Worm (Caenorhabditis elegans): ENCODE results near the gene C15H11.13.

C15H11.13 gene

ce11 chrV:14419855-14420254 lies 25.0 kb downstream of the C15H11.13 start:
- TF ChIP-seq C38D4.7 (GFP tag; optimal IDR thresholded peaks at IDR 0.05) (no peak), unc-3 (GFP tag; conservative IDR thresholded peaks at IDR 0.05) (no peak), unc-3 (tag; optimal IDR thresholded peaks at IDR 0.05) (no peak), nfya-1 (tag; optimal IDR thresholded peaks at IDR 0.05) (no peak), nhr-232 (tag; optimal IDR thresholded peaks at IDR 0.05) (no peak), tbx-2 (tag; optimal IDR thresholded peaks at IDR 0.05) (no peak), ceh-45 (GFP tag; IDR thresholded peaks at IDR 0.05) (no peak), rnt-1 (tag; optimal IDR thresholded peaks at IDR 0.05) (no peak), ceh-48 (tag; optimal IDR thresholded peaks at IDR 0.05) (no peak), F13H6.1 (tag; optimal IDR thresholded peaks at IDR 0.05) (no peak), ceh-19 (GFP tag; optimal IDR thresholded peaks at IDR 0.05) (no peak), ceh-34 (tag; optimal IDR thresholded peaks at IDR 0.05) (no peak)

- TF ChIP-seq K02D7.2 (tag; optimal IDR thresholded peaks at IDR 0.05): no peak
- TF ChIP-seq sox-2 (GFP tag; IDR thresholded peaks at IDR 0.05): no peak
- TF ChIP-seq C38D4.7 (GFP tag; optimal IDR thresholded peaks at IDR 0.05): no peak
- no peak for TF ChIP-seq nhr-232 (tag; optimal IDR thresholded peaks at IDR 0.05)
- no peak for TF ChIP-seq lim-6 (tag; optimal IDR thresholded peaks at IDR 0.05)
- no peak for TF ChIP-seq pat-9 (tag; optimal IDR thresholded peaks at IDR 0.05)
- TF ChIP-seq T23F11.4 (GFP tag; optimal IDR thresholded peaks at IDR 0.05): no peak
- TF ChIP-seq pha-2 (tag; optimal IDR thresholded peaks at IDR 0.05): no peak
- no peak for TF ChIP-seq pros-1 (tag; optimal IDR thresholded peaks at IDR 0.05)
- no peak for TF ChIP-seq nfya-1 (tag; optimal IDR thresholded peaks at IDR 0.05)
- no peak for TF ChIP-seq pha-4 (tag; optimal IDR thresholded peaks at IDR 0.05)
- no peak for TF ChIP-seq ceh-30 (tag; optimal IDR thresholded peaks at IDR 0.05)
- TF ChIP-seq ama-1 (optimal IDR thresholded peaks at IDR 0.05): no peak
- no peak for TF ChIP-seq ceh-22 (tag; optimal IDR thresholded peaks at IDR 0.05)
- TF ChIP-seq ttx-3 (tag; optimal IDR thresholded peaks at IDR 0.05): no peak
- no peak for TF ChIP-seq madf-2 (tag; optimal IDR thresholded peaks at IDR 0.05)
- TF ChIP-seq pqm-1 (tag; optimal IDR thresholded peaks at IDR 0.05): no peak
- TF ChIP-seq unc-55 (GFP tag; optimal IDR thresholded peaks at IDR 0.05): no peak
- no peak for TF ChIP-seq syd-9 (tag; optimal IDR thresholded peaks at IDR 0.05)
Measured at ce11 chrV:14421325-14421724, 26.5 kb downstream of the C15H11.13 start, which contains the start of gene dhs-22. TSS of gene dhs-22 (minus strand) at chrV:14421440.

- no peak for TF ChIP-seq unc-3 (GFP tag; conservative IDR thresholded peaks at IDR 0.05)
- TF ChIP-seq unc-3 (tag; optimal IDR thresholded peaks at IDR 0.05): no peak
- no peak for TF ChIP-seq tbx-7 (tag; optimal IDR thresholded peaks at IDR 0.05)
- no peak for TF ChIP-seq pha-2 (tag; optimal IDR thresholded peaks at IDR 0.05)
- no peak for TF ChIP-seq ceh-22 (tag; optimal IDR thresholded peaks at IDR 0.05)
- no peak for TF ChIP-seq gmeb-2 (tag; optimal IDR thresholded peaks at IDR 0.05)
- no peak for TF ChIP-seq odd-2 (tag; optimal IDR thresholded peaks at IDR 0.05)
- no peak for TF ChIP-seq F13H6.1 (tag; optimal IDR thresholded peaks at IDR 0.05)
- TF ChIP-seq pqm-1 (tag; optimal IDR thresholded peaks at IDR 0.05): no peak
- TF ChIP-seq sox-4 (tag; optimal IDR thresholded peaks at IDR 0.05): no peak
- no peak for TF ChIP-seq unc-86 (tag; optimal IDR thresholded peaks at IDR 0.05)
- TF ChIP-seq ceh-31 (tag; optimal IDR thresholded peaks at IDR 0.05): no peak
- no peak for TF ChIP-seq ceh-48 (tag; optimal IDR thresholded peaks at IDR 0.05)
Measured at ce11 chrV:14422317-14422716, 27.5 kb downstream of the C15H11.13 start, which contains the start of gene pas-1. TSS of gene pas-1 (minus strand) at chrV:14422618.

- peak; percentile 22 for TF ChIP-seq ceh-14 (tag; optimal IDR thresholded peaks at IDR 0.05)
- TF ChIP-seq unc-42 (tag; optimal IDR thresholded peaks at IDR 0.05): peak; percentile 49
- no peak for TF ChIP-seq sox-4 (tag; optimal IDR thresholded peaks at IDR 0.05)
- peak; percentile 54 for TF ChIP-seq zip-5 (tag; optimal IDR thresholded peaks at IDR 0.05)
- peak; percentile 15 for TF ChIP-seq fax-1 (tag; optimal IDR thresholded peaks at IDR 0.05)
- TF ChIP-seq Y22D7AL.16 (tag; optimal IDR thresholded peaks at IDR 0.05): no peak
- TF ChIP-seq ceh-31 (tag; optimal IDR thresholded peaks at IDR 0.05): peak; percentile 86
- TF ChIP-seq lim-6 (tag; optimal IDR thresholded peaks at IDR 0.05): no peak
- peak; percentile 76 for TF ChIP-seq tbx-2 (tag; optimal IDR thresholded peaks at IDR 0.05)
- TF ChIP-seq rnt-1 (tag; optimal IDR thresholded peaks at IDR 0.05): peak; percentile 19
- TF ChIP-seq hlh-30 (tag; optimal IDR thresholded peaks at IDR 0.05; ENCODE audit: insufficient read depth): no peak
- TF ChIP-seq hlh-8 (tag; optimal IDR thresholded peaks at IDR 0.05): peak; percentile 18
- TF ChIP-seq pqm-1 (tag; optimal IDR thresholded peaks at IDR 0.05): peak; percentile 21
- TF ChIP-seq unc-86 (tag; optimal IDR thresholded peaks at IDR 0.05): no peak
- no peak for TF ChIP-seq ceh-19 (GFP tag; optimal IDR thresholded peaks at IDR 0.05)
- TF ChIP-seq K09A11.1 (tag; optimal IDR thresholded peaks at IDR 0.05; ENCODE audit: insufficient read depth): no peak
- TF ChIP-seq elt-2 (tag; optimal IDR thresholded peaks at IDR 0.05): peak; percentile 56
- TF ChIP-seq K02D7.2 (tag; optimal IDR thresholded peaks at IDR 0.05): no peak
- TF ChIP-seq ceh-6 (GFP tag; optimal IDR thresholded peaks at IDR 0.05): no peak
- TF ChIP-seq nhr-11 (tag; optimal IDR thresholded peaks at IDR 0.05): no peak
- TF ChIP-seq tbx-7 (tag; optimal IDR thresholded peaks at IDR 0.05): peak; percentile 69
- TF ChIP-seq ceh-34 (tag; optimal IDR thresholded peaks at IDR 0.05): peak; percentile 49
- no peak for TF ChIP-seq madf-2 (tag; optimal IDR thresholded peaks at IDR 0.05)
- TF ChIP-seq ets-4 (tag; optimal IDR thresholded peaks at IDR 0.05): peak; percentile 24
Measured at ce11 chrV:14423268-14423667, 28.4 kb downstream of the C15H11.13 start, which contains the start of gene rpoa-12. TSS of gene rpoa-12 (minus strand) at chrV:14423304.

Data from whole organism, late embryonic.